Fruit fly (Drosophila melanogaster) S2 (cell line): ENCODE results near the gene Vps4.
A peak's percentile ranks its signal among the peaks of the same experiment; 100 is the strongest.

Experiments used
- CG8478 ChIP-seq: fragments of >200 bp; optimal IDR thresholded peaks from 2 replicates; lab custom pipeline; 2018
- CTCF ChIP-seq, 2 experiments: fragments of >200 bp; optimal IDR thresholded peaks; 2 replicates each; lab custom pipeline; 2018

- TF ChIP-seq CTCF (optimal IDR thresholded peaks at IDR 0.05; lab: Kevin White, UChicago), result peak; percentile 24 to 58
- TF ChIP-seq CG8478, result no peak
Measured at dm6 chrX:17887208-17887627, 20.3 kb upstream of the Vps4 start, which contains the start of gene mnb.
